Worm (Caenorhabditis elegans): ENCODE results near the gene Y76B12C.3.

DNA sequence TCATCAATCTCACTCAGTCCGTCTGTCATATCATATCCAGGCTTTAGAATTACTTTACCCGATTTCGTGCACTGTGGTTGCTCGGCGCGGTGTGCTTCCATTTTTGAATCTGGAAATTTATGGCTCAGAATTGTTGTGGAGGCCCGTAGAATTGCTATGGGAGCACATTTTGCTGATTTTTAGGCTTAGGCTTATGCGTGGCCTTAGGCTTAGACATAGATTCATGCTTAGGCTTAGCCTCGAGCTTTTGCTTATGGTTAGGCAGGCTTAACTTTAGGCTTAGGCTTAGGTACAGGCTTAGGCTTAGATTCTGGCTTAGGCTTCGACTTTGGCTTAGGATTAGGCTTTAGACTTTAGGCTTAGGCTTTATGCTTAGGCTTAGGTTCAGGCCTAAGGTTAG, 1.2 kb upstream of the Y76B12C.3 start, which contains the start of gene Y76B12C.4:
- no peak for TF ChIP-seq him-1 (tag; optimal IDR thresholded peaks at IDR 0.05)
- TF ChIP-seq W03F9.2 (tag; optimal IDR thresholded peaks at IDR 0.05), result no peak
- TF ChIP-seq dao-5 (tag; optimal IDR thresholded peaks at IDR 0.05), result no peak
